Comparison of ENCODE assay signal across 5 worm cellular contexts in the genomic region with DNA sequence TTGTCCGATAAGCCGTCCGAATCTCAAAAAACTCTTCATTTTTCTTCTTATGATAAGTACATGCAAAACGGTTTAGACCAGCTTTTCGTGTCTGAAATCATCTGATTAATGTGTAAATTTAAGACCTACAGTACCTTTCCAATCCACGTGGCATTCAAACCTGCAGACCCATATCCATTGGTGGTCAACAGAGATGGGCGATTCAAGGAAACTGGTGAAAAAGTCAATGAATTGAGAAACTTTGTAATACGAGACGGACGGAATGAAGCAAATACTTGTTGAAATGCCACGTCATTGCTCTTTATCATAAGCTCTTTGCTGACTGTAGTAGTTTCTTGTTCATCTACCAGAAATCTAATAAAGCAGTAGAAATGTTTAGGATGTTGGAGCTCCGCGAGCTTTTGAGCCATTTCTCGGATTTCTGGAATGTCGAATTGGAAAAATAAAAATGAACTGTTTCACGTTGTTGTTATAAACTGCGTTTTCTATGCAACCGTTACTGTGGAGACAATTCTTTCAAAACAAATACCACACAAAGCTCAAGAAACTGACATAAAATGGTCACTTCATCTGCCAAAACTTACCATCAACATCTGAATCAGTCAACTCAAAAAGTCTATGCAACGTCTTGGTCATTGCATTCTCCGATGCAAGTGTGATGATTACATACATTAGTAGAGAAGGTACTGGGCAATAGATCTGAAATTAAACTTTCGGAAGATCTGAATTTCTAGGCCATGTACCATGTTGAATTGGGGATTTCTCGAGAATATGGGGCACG.
TF ChIP-seq lines count a peak whose summit lies in the region.

No protein-coding gene starts in this region.

TF ChIP-seq in whole organism, L1 larva, 84 proteins besides CTCF, POLR2A, EP300 and RAD21:
- TF ChIP-seq vab-15 (tag; optimal IDR thresholded peaks at IDR 0.05; lab: Kevin White, UChicago) (peak; percentile 46), ceh-88 (GFP tag; IDR thresholded peaks at IDR 0.05; lab: Robert Waterston, UW) (peak; percentile 16; the same call in 1 of the 2 replicates), nhr-90 (tag; optimal IDR thresholded peaks at IDR 0.05; lab: Kevin White, UChicago; ENCODE audit: poor library complexity) (no peak), rnt-1 (tag; optimal IDR thresholded peaks at IDR 0.05; lab: Kevin White, UChicago) (peak; percentile 17), efl-1 (optimal IDR thresholded peaks at IDR 0.05; lab: Kevin White, UChicago) (no peak), efl-1 (GFP tag; optimal IDR thresholded peaks at IDR 0.05 in 1 of 2; lab: Kevin White, UChicago) (peak in 1 of 2 experiments; percentile 18), ets-5 (GFP tag; IDR thresholded peaks at IDR 0.05; lab: Robert Waterston, UW) (0 out of 2 replicates have a peak, but pooled peaks have one; percentile 33), lin-13 (GFP tag; optimal IDR thresholded peaks at IDR 0.05; lab: Kevin White, UChicago) (no peak), elt-3 (tag; optimal IDR thresholded peaks at IDR 0.05; lab: Kevin White, UChicago) (no peak), ztf-4 (tag; optimal IDR thresholded peaks at IDR 0.05; lab: Kevin White, UChicago) (peak; percentile 38), lsy-2 (tag; optimal IDR thresholded peaks at IDR 0.05; lab: Kevin White, UChicago) (peak in 1 of 2 experiments; percentile 1), ama-1 (optimal IDR thresholded peaks at IDR 0.05; lab: Kevin White, UChicago) (peak; percentile 79), nhr-71 (tag; optimal IDR thresholded peaks at IDR 0.05; lab: Kevin White, UChicago) (peak; percentile 45)

TF ChIP-seq in whole organism, L2 larva, 48 proteins besides CTCF, POLR2A, EP300 and RAD21:
- TF ChIP-seq nhr-11 (tag; optimal IDR thresholded peaks at IDR 0.05; lab: Kevin White, UChicago) (no peak), lsy-2 (tag; optimal IDR thresholded peaks at IDR 0.05; lab: Kevin White, UChicago) (peak in 1 of 2 experiments; percentile 28), unc-55 (GFP tag; optimal IDR thresholded peaks at IDR 0.05; lab: Kevin White, UChicago) (no peak), snpc-4 (tag; optimal IDR thresholded peaks at IDR 0.05; lab: Kevin White, UChicago) (no peak), mbf-1 (tag; optimal IDR thresholded peaks at IDR 0.05; lab: Kevin White, UChicago) (no peak), ama-1 (optimal IDR thresholded peaks at IDR 0.05; lab: Kevin White, UChicago) (peak; percentile 81), zag-1 (tag; optimal IDR thresholded peaks at IDR 0.05; lab: Kevin White, UChicago) (no peak), ztf-4 (tag; optimal IDR thresholded peaks at IDR 0.05; lab: Kevin White, UChicago) (peak; percentile 39)
TF ChIP-seq in whole organism, L2 larva: peak in this region for 3.

TF ChIP-seq in whole organism, L3 larva, 47 proteins besides CTCF, POLR2A, EP300 and RAD21:
- no peak for TF ChIP-seq tbx-2 (tag; optimal IDR thresholded peaks at IDR 0.05; lab: Kevin White, UChicago)
- no peak for TF ChIP-seq zag-1 (tag; optimal IDR thresholded peaks at IDR 0.05; lab: Kevin White, UChicago)
- no peak for TF ChIP-seq elt-3 (tag; optimal IDR thresholded peaks at IDR 0.05; lab: Kevin White, UChicago)
- TF ChIP-seq nhr-28 (tag; optimal IDR thresholded peaks at IDR 0.05; lab: Kevin White, UChicago) = no peak
- no peak for TF ChIP-seq fkh-2 (tag; optimal IDR thresholded peaks at IDR 0.05; lab: Kevin White, UChicago)
- peak; percentile 68 for TF ChIP-seq ama-1 (optimal IDR thresholded peaks at IDR 0.05; lab: Kevin White, UChicago)
- no peak for TF ChIP-seq ztf-4 (tag; optimal IDR thresholded peaks at IDR 0.05; lab: Kevin White, UChicago)
- TF ChIP-seq mdl-1 (tag; optimal IDR thresholded peaks at IDR 0.05; lab: Kevin White, UChicago) = no peak

TF ChIP-seq in whole organism, L4 larva, 104 proteins besides CTCF, POLR2A, EP300 and RAD21:
- TF ChIP-seq aha-1 (tag; lab: Kevin White, UChicago) = peak; percentile 86
- TF ChIP-seq dmd-6 (GFP tag; IDR thresholded peaks at IDR 0.05; lab: Robert Waterston, UW) = no peak
- TF ChIP-seq pqm-1 (tag; optimal IDR thresholded peaks at IDR 0.05; lab: Kevin White, UChicago) = no peak
- no peak for TF ChIP-seq nhr-42 (GFP tag; IDR thresholded peaks at IDR 0.05; lab: Robert Waterston, UW)
- no peak for TF ChIP-seq T20F7.1 (GFP tag; optimal IDR thresholded peaks at IDR 0.05; lab: Kevin White, UChicago)
- TF ChIP-seq nhr-41 (GFP tag; IDR thresholded peaks at IDR 0.05; lab: Robert Waterston, UW) = no peak
- no peak for TF ChIP-seq daf-16 (GFP tag; optimal IDR thresholded peaks at IDR 0.05; lab: Kevin White, UChicago)
- TF ChIP-seq daf-16 (tag; optimal IDR thresholded peaks at IDR 0.05; lab: Kevin White, UChicago) = peak; percentile 23

TF ChIP-seq in whole organism, young adult, 124 proteins besides CTCF, POLR2A, EP300 and RAD21:
- TF ChIP-seq Y53G8AR.9 (GFP tag; conservative IDR thresholded peaks at IDR 0.05; lab: Robert Waterston, UW) (peak; percentile 30; the same call in 1 of the 2 replicates), Y56A3A.18 (GFP tag; IDR thresholded peaks at IDR 0.05; lab: Robert Waterston, UW) (no peak), sdz-38 (tag; optimal IDR thresholded peaks at IDR 0.05; lab: Kevin White, UChicago) (no peak), cebp-1 (GFP tag; IDR thresholded peaks at IDR 0.05; lab: Robert Waterston, UW) (no peak), cebp-1 (tag; optimal IDR thresholded peaks at IDR 0.05; lab: Kevin White, UChicago) (peak; percentile 28), ama-1 (optimal IDR thresholded peaks at IDR 0.05; lab: Kevin White, UChicago) (peak; percentile 70), ama-1 (GFP tag; optimal IDR thresholded peaks at IDR 0.05; lab: Kevin White, UChicago) (no peak), ztf-22 (GFP tag; optimal IDR thresholded peaks at IDR 0.05; lab: Kevin White, UChicago) (no peak), hsf-1 (GFP tag; IDR thresholded peaks at IDR 0.05; lab: Robert Waterston, UW) (no peak), snpc-1.3 (tag; optimal IDR thresholded peaks at IDR 0.05; lab: Kevin White, UChicago; ENCODE audit: insufficient read depth) (no peak), unc-62 (GFP tag; optimal IDR thresholded peaks at IDR 0.05; lab: Kevin White, UChicago) (no peak), mxl-1 (tag; optimal IDR thresholded peaks at IDR 0.05; lab: Kevin White, UChicago) (no peak), C17E4.6 (GFP tag; IDR thresholded peaks at IDR 0.05; lab: Robert Waterston, UW) (no peak), repo-1 (tag; optimal IDR thresholded peaks at IDR 0.05; lab: Kevin White, UChicago) (no peak)
TF ChIP-seq in whole organism, young adult: peak in this region for 3.
